Worm (Caenorhabditis elegans) whole organism, L2 larva: ENCODE measurements around the gene mrps-22.

Experiments
- C34F6.9 ChIP-seq: fragments of 150-350 bp; optimal IDR thresholded peaks from 2 replicates; lab custom pipeline; 2014; ENCODE audit warnings: missing biosample characterization, missing genetic modification characterization
- R02D3.7 ChIP-seq: fragments of 150-350 bp; optimal IDR thresholded peaks from 2 replicates; lab custom pipeline; 2014; ENCODE audit warnings: missing biosample characterization, missing genetic modification characterization
- Y55F3AM.14 ChIP-seq: fragments of 200-800 bp; sonication (Bioruptor generic); optimal IDR thresholded peaks from 2 replicates; lab custom pipeline; 2018; ENCODE audit warnings: mild to moderate bottlenecking, missing genetic modification characterization, missing compliant biosample characterization
- ZK546.5 ChIP-seq: sonication (generic microtip); optimal IDR thresholded peaks from 2 replicates; lab custom pipeline; 2017; ENCODE audit warnings: missing biosample characterization, missing genetic modification characterization
- alr-1 ChIP-seq: fragments of 150-350 bp; optimal IDR thresholded peaks from 2 replicates; lab custom pipeline; 2014; ENCODE audit warnings: missing biosample characterization, missing genetic modification characterization
- aly-2 ChIP-seq: fragments of 150-350 bp; optimal IDR thresholded peaks from 2 replicates; lab custom pipeline; 2014; ENCODE audit warnings: missing biosample characterization, missing genetic modification characterization
- ama-1 ChIP-seq: fragments of 150-350 bp; optimal IDR thresholded peaks from 2 replicates; lab custom pipeline; 2018; ENCODE audit warnings: inconsistent platforms
- blmp-1 ChIP-seq: sonication (generic microtip); optimal IDR thresholded peaks from 2 replicates; lab custom pipeline; 2017; ENCODE audit warnings: missing genetic modification characterization, mild to moderate bottlenecking, missing compliant biosample characterization, antibody characterized with exemption, moderate library complexity; ENCODE audit not compliant: insufficient read depth
- ceh-16 ChIP-seq: fragments of 150-350 bp; optimal IDR thresholded peaks from 2 replicates; lab custom pipeline; 2014; ENCODE audit warnings: missing biosample characterization, missing genetic modification characterization
- ceh-82 ChIP-seq: fragments of 150-350 bp; optimal IDR thresholded peaks from 2 replicates; lab custom pipeline; 2014; ENCODE audit warnings: missing biosample characterization, missing genetic modification characterization
- crh-2 ChIP-seq: sonication (generic microtip); optimal IDR thresholded peaks from 2 replicates; lab custom pipeline; 2017; ENCODE audit warnings: missing biosample characterization, missing genetic modification characterization
- dmd-4 ChIP-seq: sonication (generic microtip); optimal IDR thresholded peaks from 2 replicates; lab custom pipeline; 2017; ENCODE audit warnings: missing biosample characterization, missing genetic modification characterization
- egl-27 ChIP-seq: sonication (generic microtip); optimal IDR thresholded peaks from 3 replicates; lab custom pipeline; 2017; ENCODE audit warnings: missing biosample characterization, missing genetic modification reagents, missing genetic modification characterization
- elt-1 ChIP-seq: fragments of 150-350 bp; optimal IDR thresholded peaks from 2 replicates; lab custom pipeline; 2014; ENCODE audit warnings: missing biosample characterization, missing genetic modification characterization
- elt-3 ChIP-seq: sonication (generic microtip); optimal IDR thresholded peaks from 2 replicates; lab custom pipeline; 2017; ENCODE audit warnings: missing biosample characterization, missing genetic modification characterization
- gmeb-1 ChIP-seq: fragments of 150-350 bp; optimal IDR thresholded peaks from 2 replicates; lab custom pipeline; 2014; ENCODE audit warnings: missing biosample characterization, missing genetic modification characterization
- lin-11 ChIP-seq: fragments of 150-350 bp; sonication (generic microtip); optimal IDR thresholded peaks from 2 replicates; lab custom pipeline; 2014; ENCODE audit warnings: missing biosample characterization, missing genetic modification characterization, inconsistent platforms, mixed read lengths
- lin-13 ChIP-seq: fragments of 150-350 bp; optimal IDR thresholded peaks from 2 replicates; lab custom pipeline; 2014; ENCODE audit warnings: missing biosample characterization, missing genetic modification reagents, missing genetic modification characterization
- lin-39 ChIP-seq: fragments of 150-350 bp; optimal IDR thresholded peaks from 2 replicates; lab custom pipeline; 2014; ENCODE audit warnings: missing biosample characterization, missing genetic modification reagents, missing genetic modification characterization
- lsy-2 ChIP-seq, 2 experiments: fragments of 150-350 bp in 1 of 2; sonication (generic microtip) in 1 of 2; optimal IDR thresholded peaks; 2 replicates each; lab custom pipeline; 2014 to 2017; ENCODE audit warnings: missing biosample characterization in 2 of 2, missing genetic modification characterization in 2 of 2
- mab-5 ChIP-seq: fragments of 150-350 bp; optimal IDR thresholded peaks from 2 replicates; lab custom pipeline; 2014; ENCODE audit warnings: missing biosample characterization, missing genetic modification characterization
- mbf-1 ChIP-seq: sonication (generic microtip); optimal IDR thresholded peaks from 2 replicates; lab custom pipeline; 2017; ENCODE audit warnings: missing biosample characterization, missing genetic modification characterization
- mdl-1 ChIP-seq, 2 experiments: fragments of 150-350 bp in 1 of 2; sonication (generic microtip) in 1 of 2; optimal IDR thresholded peaks; 2 replicates each; lab custom pipeline; 2017; ENCODE audit warnings: missing biosample characterization in 2 of 2, missing genetic modification characterization in 2 of 2
- nhr-10 ChIP-seq: sonication (generic microtip); optimal IDR thresholded peaks from 2 replicates; lab custom pipeline; 2017; ENCODE audit warnings: missing biosample characterization, missing genetic modification characterization
- nhr-11 ChIP-seq: fragments of 150-350 bp; optimal IDR thresholded peaks from 2 replicates; lab custom pipeline; 2014; ENCODE audit warnings: missing biosample characterization, missing genetic modification characterization
- nhr-12 ChIP-seq: fragments of 150-350 bp; optimal IDR thresholded peaks from 2 replicates; lab custom pipeline; 2014; ENCODE audit warnings: missing biosample characterization, missing genetic modification characterization
- nhr-129 ChIP-seq: fragments of 150-350 bp; optimal IDR thresholded peaks from 2 replicates; lab custom pipeline; 2014; ENCODE audit warnings: missing biosample characterization, missing genetic modification characterization
- nhr-21 ChIP-seq: fragments of 150-350 bp; optimal IDR thresholded peaks from 2 replicates; lab custom pipeline; 2014; ENCODE audit warnings: missing biosample characterization, missing genetic modification characterization
- nhr-23 ChIP-seq: fragments of 150-350 bp; optimal IDR thresholded peaks from 2 replicates; lab custom pipeline; 2014; ENCODE audit warnings: missing biosample characterization, missing genetic modification reagents, missing genetic modification characterization
- nhr-237 ChIP-seq: fragments of 150-350 bp; optimal IDR thresholded peaks from 2 replicates; lab custom pipeline; 2014; ENCODE audit warnings: missing biosample characterization, missing genetic modification characterization
- nhr-25 ChIP-seq: fragments of 150-350 bp; sonication (generic microtip); optimal IDR thresholded peaks from 3 replicates; lab custom pipeline; 2014; ENCODE audit warnings: missing biosample characterization, missing genetic modification characterization
- nhr-6 ChIP-seq: fragments of 150-350 bp; optimal IDR thresholded peaks from 2 replicates; lab custom pipeline; 2014; ENCODE audit warnings: missing biosample characterization, missing genetic modification characterization
- nhr-77 ChIP-seq: fragments of 150-350 bp; optimal IDR thresholded peaks from 2 replicates; lab custom pipeline; 2014; ENCODE audit warnings: missing biosample characterization, missing genetic modification characterization
- peb-1 ChIP-seq: fragments of 150-350 bp; optimal IDR thresholded peaks from 2 replicates; lab custom pipeline; 2014; ENCODE audit warnings: missing biosample characterization, missing genetic modification characterization
- sem-4 ChIP-seq: fragments of 150-350 bp; optimal IDR thresholded peaks from 2 replicates; lab custom pipeline; 2014; ENCODE audit warnings: missing biosample characterization, missing genetic modification reagents, missing genetic modification characterization
- skn-1 ChIP-seq: sonication (generic microtip); optimal IDR thresholded peaks from 2 replicates; lab custom pipeline; 2017; ENCODE audit warnings: missing biosample characterization, missing genetic modification characterization
- sma-3 ChIP-seq: sonication (generic microtip); optimal IDR thresholded peaks from 2 replicates; lab custom pipeline; 2016; ENCODE audit warnings: missing genetic modification reagents, missing genetic modification characterization, missing compliant biosample characterization
- sma-9 ChIP-seq, 2 experiments: fragments of 150-350 bp in 1 of 2; sonication (generic microtip) in 1 of 2; optimal IDR thresholded peaks; 2 replicates each; lab custom pipeline; 2014 to 2016; ENCODE audit warnings: missing genetic modification characterization in 2 of 2, mild to moderate bottlenecking in 1 of 2, missing biosample characterization in 1 of 2, missing compliant biosample characterization in 1 of 2, missing genetic modification reagents in 1 of 2, moderate library complexity in 1 of 2
- snpc-4 ChIP-seq: fragments of 150-350 bp; optimal IDR thresholded peaks from 2 replicates; lab custom pipeline; 2014; ENCODE audit warnings: missing biosample characterization, missing genetic modification characterization
- unc-55 ChIP-seq: fragments of 150-350 bp; sonication (generic microtip); optimal IDR thresholded peaks from 3 replicates; lab custom pipeline; 2014; ENCODE audit warnings: missing biosample characterization, missing genetic modification reagents, missing genetic modification characterization
- unc-62 ChIP-seq: fragments of 150-350 bp; optimal IDR thresholded peaks from 2 replicates; lab custom pipeline; 2014; ENCODE audit warnings: missing biosample characterization, missing genetic modification reagents, missing genetic modification characterization
- zag-1 ChIP-seq: fragments of 150-350 bp; optimal IDR thresholded peaks from 2 replicates; lab custom pipeline; 2014; ENCODE audit warnings: missing biosample characterization, missing genetic modification characterization
- ztf-1 ChIP-seq: fragments of 200-800 bp; sonication (Bioruptor generic); conservative IDR thresholded peaks from 2 replicates; pipeline ENCODE4 v1.3.6; 2022; ENCODE audit warnings: missing genetic modification characterization, missing compliant biosample characterization
- ztf-11 ChIP-seq: sonication (generic microtip); optimal IDR thresholded peaks from 2 replicates; lab custom pipeline; 2017; ENCODE audit warnings: missing biosample characterization, missing genetic modification characterization
- ztf-4 ChIP-seq: fragments of 150-350 bp; optimal IDR thresholded peaks from 2 replicates; lab custom pipeline; 2014; ENCODE audit warnings: missing biosample characterization, missing genetic modification characterization

Gene mrps-22

DNA sequence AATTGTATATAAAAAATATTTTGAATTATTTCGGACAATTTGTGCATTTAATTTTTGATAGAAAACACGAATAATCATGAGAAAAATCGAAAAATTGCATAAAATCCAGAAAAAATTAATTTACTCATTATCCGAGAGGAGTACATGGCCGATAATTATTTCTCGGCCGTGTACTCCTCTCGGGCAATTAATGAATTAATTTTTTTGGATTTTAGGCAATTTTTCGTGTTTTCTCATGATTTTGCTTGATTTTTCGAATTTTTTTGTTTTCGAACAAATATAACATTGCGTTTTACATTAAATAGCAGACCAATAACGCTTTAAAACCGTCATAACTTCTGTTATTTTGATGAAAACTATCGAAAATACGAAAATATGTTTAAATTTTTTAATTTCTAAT is 44.4 kb upstream of the mrps-22 start (continued):
- peak; percentile 72 for TF ChIP-seq gmeb-1 (tag; lab: Kevin White, UChicago)
- TF ChIP-seq nhr-129 (tag; lab: Kevin White, UChicago), result no peak
- TF ChIP-seq nhr-25 (tag; lab: Kevin White, UChicago), result peak; percentile 71
- TF ChIP-seq lin-39 (tag; lab: Kevin White, UChicago), result no peak
- no peak for TF ChIP-seq elt-1 (tag; lab: Kevin White, UChicago)
- peak; percentile 57 for TF ChIP-seq unc-55 (GFP tag; lab: Kevin White, UChicago)
- TF ChIP-seq alr-1 (tag; lab: Kevin White, UChicago), result no peak
- TF ChIP-seq nhr-6 (tag; lab: Kevin White, UChicago), result no peak
- no peak for TF ChIP-seq nhr-237 (tag; lab: Kevin White, UChicago)
- TF ChIP-seq ama-1 (lab: Kevin White, UChicago), result no peak
- no peak for TF ChIP-seq ztf-4 (tag; lab: Kevin White, UChicago)
- TF ChIP-seq nhr-23, result no peak

DNA sequence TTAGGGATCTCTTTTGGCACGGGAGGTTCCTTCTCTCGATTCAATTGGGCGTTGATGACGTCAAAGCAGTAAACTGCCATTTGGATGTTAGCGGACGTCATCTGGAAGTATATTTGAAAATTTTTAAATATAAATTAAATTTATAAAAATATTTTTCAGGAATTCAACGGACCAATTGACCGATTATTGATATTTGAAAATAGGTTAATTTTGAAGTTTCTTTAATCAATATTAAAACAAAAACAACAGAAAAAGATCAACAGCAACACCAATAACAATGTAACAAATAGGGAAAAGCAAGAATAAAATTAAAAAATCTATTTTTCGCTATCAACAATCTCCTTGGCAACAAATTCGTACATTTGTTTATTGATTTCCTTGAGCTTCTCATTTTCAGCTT is 43.2 kb upstream of the mrps-22 start, which contains the start of gene R166.3:
TSS of gene R166.3 (minus strand) at position 101 of the 400 bp plus-strand sequence.
- TF ChIP-seq ama-1 (lab: Kevin White, UChicago) (no peak), elt-1 (tag; lab: Kevin White, UChicago) (no peak), snpc-4 (tag; lab: Kevin White, UChicago) (no peak), nhr-23 (no peak), nhr-77 (tag; lab: Kevin White, UChicago) (no peak), nhr-129 (tag; lab: Kevin White, UChicago) (no peak), nhr-12 (no peak), ZK546.5 (no peak), sma-9 (GFP tag; optimal IDR thresholded peaks at IDR 0.05; lab: Kevin White, UChicago) (no peak), sma-9 (tag; optimal IDR thresholded peaks at IDR 0.05; lab: Kevin White, UChicago) (no peak), ztf-1 (GFP tag; lab: Robert Waterston, UW) (no peak), Y55F3AM.14 (GFP tag; lab: Kevin White, UChicago) (no peak), alr-1 (tag; lab: Kevin White, UChicago) (no peak), nhr-11 (tag; lab: Kevin White, UChicago) (no peak), dmd-4 (no peak), peb-1 (tag; lab: Kevin White, UChicago) (no peak), egl-27 (tag; lab: Kevin White, UChicago) (no peak)

DNA sequence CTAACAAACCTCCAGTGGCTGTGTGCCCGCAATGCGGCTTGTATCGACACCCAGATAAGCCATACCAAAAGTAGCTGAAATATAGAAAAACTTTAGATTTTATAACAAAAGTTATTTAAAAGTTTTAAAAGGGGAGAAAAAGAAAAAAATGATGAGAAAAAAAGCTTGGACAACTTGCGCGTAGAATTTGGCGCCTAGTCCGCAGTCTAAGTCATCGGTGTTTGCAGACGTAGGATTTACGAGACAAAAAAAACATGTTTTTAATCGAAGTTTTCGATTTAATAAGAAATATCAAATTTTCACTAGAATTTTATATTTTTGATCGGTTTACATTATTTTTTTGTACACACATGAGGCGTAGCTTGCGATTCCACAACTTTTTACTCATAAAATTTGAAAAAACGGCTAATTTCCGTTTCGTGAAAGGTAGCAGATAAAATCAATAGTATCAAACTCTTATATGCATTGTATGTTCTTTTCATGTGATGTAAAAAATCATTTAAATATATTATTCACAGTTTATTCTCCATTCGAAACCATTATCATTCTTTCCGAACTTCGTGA is 40.4 kb upstream of the mrps-22 start, which contains the start of gene pro-1:
TSS of gene pro-1 (minus strand) at position 74 of the 564 bp plus-strand sequence.
- TF ChIP-seq nhr-6 (tag; lab: Kevin White, UChicago) (peak; percentile 85), ztf-1 (GFP tag; lab: Robert Waterston, UW) (no peak), gmeb-1 (tag; lab: Kevin White, UChicago) (peak; percentile 83), peb-1 (tag; lab: Kevin White, UChicago) (no peak), ama-1 (lab: Kevin White, UChicago) (peak; percentile 97), C34F6.9 (tag; lab: Kevin White, UChicago) (peak; percentile 77), nhr-77 (tag; lab: Kevin White, UChicago) (no peak), ztf-11 (tag; lab: Kevin White, UChicago) (no peak), ZK546.5 (no peak), zag-1 (tag; lab: Kevin White, UChicago) (peak; percentile 29), sma-3 (GFP tag; lab: Kevin White, UChicago) (peak; percentile 85), mbf-1 (peak; percentile 25), nhr-129 (tag; lab: Kevin White, UChicago) (peak; percentile 80), mab-5 (tag; lab: Kevin White, UChicago) (peak; percentile 33), skn-1 (tag; lab: Kevin White, UChicago) (no peak), nhr-21 (tag; lab: Kevin White, UChicago) (peak; percentile 79), sem-4 (tag; lab: Kevin White, UChicago) (peak; percentile 70), lin-13 (GFP tag; lab: Kevin White, UChicago) (peak; percentile 79), unc-55 (GFP tag; lab: Kevin White, UChicago) (peak; percentile 79), lin-11 (tag; lab: Kevin White, UChicago) (no peak), lsy-2 (tag; optimal IDR thresholded peaks at IDR 0.05; lab: Kevin White, UChicago) (peak; percentile 28 to 89), nhr-11 (tag; lab: Kevin White, UChicago) (peak; percentile 53), aly-2 (tag; lab: Kevin White, UChicago) (no peak), crh-2 (tag; lab: Kevin White, UChicago) (peak; percentile 78), nhr-10 (tag; lab: Kevin White, UChicago) (no peak), sma-9 (GFP tag; optimal IDR thresholded peaks at IDR 0.05; lab: Kevin White, UChicago) (peak; percentile 79), sma-9 (tag; optimal IDR thresholded peaks at IDR 0.05; lab: Kevin White, UChicago) (no peak), snpc-4 (tag; lab: Kevin White, UChicago) (no peak), blmp-1 (peak; percentile 83), nhr-23 (no peak), ceh-82 (tag; lab: Kevin White, UChicago) (no peak), mdl-1 (tag; optimal IDR thresholded peaks at IDR 0.05; lab: Kevin White, UChicago) (no peak), nhr-237 (tag; lab: Kevin White, UChicago) (no peak), lin-39 (tag; lab: Kevin White, UChicago) (no peak), ztf-4 (tag; lab: Kevin White, UChicago) (peak; percentile 97), elt-1 (tag; lab: Kevin White, UChicago) (no peak), R02D3.7 (peak; percentile 80), elt-3 (tag; lab: Kevin White, UChicago) (no peak), dmd-4 (no peak), nhr-12 (no peak), unc-62 (GFP tag; lab: Kevin White, UChicago) (no peak), ceh-16 (no peak)
